Worm (Caenorhabditis elegans) whole organism, L1 larva: ENCODE measurements around the gene ttbk-4.

Experiments
- aly-2 ChIP-seq: fragments of 150-350 bp; optimal IDR thresholded peaks from 2 replicates; lab custom pipeline; 2014; ENCODE audit warnings: missing biosample characterization, missing genetic modification characterization
- egl-13 ChIP-seq: sonication (generic microtip); optimal IDR thresholded peaks from 2 replicates; lab custom pipeline; 2016; ENCODE audit warnings: missing genotype, missing genetic modification reagents, missing genetic modification characterization, missing compliant biosample characterization
- fos-1 ChIP-seq: fragments of 150-350 bp; optimal IDR thresholded peaks from 2 replicates; lab custom pipeline; 2014; ENCODE audit warnings: missing biosample characterization, missing genetic modification characterization
- lin-13 ChIP-seq: fragments of 150-350 bp; optimal IDR thresholded peaks from 2 replicates; lab custom pipeline; 2014; ENCODE audit warnings: missing biosample characterization, missing genetic modification reagents, missing genetic modification characterization
- nhr-76 ChIP-seq: sonication (generic microtip); optimal IDR thresholded peaks from 2 replicates; lab custom pipeline; 2017; ENCODE audit warnings: missing biosample characterization, missing genetic modification characterization
- pqm-1 ChIP-seq: sonication (generic microtip); optimal IDR thresholded peaks from 3 replicates; lab custom pipeline; 2017; ENCODE audit warnings: missing biosample characterization, missing genetic modification characterization
- unc-86 ChIP-seq: sonication (generic microtip); optimal IDR thresholded peaks from 2 replicates; lab custom pipeline; 2016; ENCODE audit warnings: missing genetic modification characterization, missing compliant biosample characterization
- zag-1 ChIP-seq: fragments of 150-350 bp; optimal IDR thresholded peaks from 2 replicates; lab custom pipeline; 2014; ENCODE audit warnings: missing biosample characterization, missing genetic modification characterization

DNA sequence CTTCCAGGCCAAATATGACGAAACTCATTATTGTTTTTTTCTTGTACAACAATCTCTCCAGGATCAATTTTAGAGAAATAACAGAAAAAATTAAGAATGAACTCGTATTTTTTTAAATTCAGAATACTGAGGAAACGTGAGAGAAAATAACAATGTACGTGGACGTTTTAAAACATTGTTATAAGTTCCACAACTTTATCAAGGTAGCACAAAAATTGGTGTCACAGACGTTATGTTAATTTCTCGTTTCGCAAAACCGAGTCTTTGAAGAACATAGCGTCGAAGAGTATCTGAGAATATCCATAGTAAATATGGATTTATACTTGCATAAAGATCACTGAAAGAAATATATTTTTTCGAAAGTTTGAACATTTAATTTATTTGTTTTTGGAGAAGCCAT, 23.8 kb downstream of the ttbk-4 start, which contains the start of gene T04B2.8:
- TF ChIP-seq aly-2: no peak
- no peak for TF ChIP-seq egl-13
- no peak for TF ChIP-seq unc-86 (tag; lab: Kevin White, UChicago)
- TF ChIP-seq nhr-76 (tag; lab: Kevin White, UChicago): no peak
- TF ChIP-seq zag-1: no peak
- TF ChIP-seq fos-1: no peak
- TF ChIP-seq pqm-1 (tag; lab: Kevin White, UChicago): no peak
- TF ChIP-seq lin-13: no peak
